Worm (Caenorhabditis elegans): ENCODE measurements around the gene dpf-5.
A peak's percentile ranks its signal among the peaks of the same experiment; 100 is the strongest.

Gene dpf-5

DNA sequence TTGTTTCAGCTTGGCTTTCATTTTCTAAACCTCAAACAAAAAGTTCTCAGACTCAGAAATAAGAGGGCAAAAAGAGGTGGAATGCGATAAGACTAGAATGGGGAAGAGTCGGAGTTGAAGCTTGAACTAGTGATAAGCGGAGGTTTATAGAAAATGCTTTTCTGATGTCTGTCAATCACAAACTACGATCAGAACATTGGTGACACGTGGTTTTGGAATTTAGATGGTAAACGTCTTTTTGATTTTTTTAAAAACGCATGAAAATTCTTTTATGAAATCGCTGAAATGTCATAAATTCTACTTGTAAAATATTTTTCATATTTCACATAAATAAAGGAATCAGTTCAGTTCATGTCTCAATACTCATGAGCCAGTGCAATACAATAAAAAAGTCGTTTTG is 14.7 kb upstream of the dpf-5 start, which contains the start of gene H06H21.8:
H06H21.8 (minus strand) TSS at position 78 of the 400 bp plus-strand sequence.
- TF ChIP-seq elt-2 (tag; optimal IDR thresholded peaks at IDR 0.05) = peak; percentile 80
- TF ChIP-seq pqm-1 (tag; optimal IDR thresholded peaks at IDR 0.05) = peak; percentile 69
- TF ChIP-seq R02D3.7 (tag; optimal IDR thresholded peaks at IDR 0.05) = no peak

DNA sequence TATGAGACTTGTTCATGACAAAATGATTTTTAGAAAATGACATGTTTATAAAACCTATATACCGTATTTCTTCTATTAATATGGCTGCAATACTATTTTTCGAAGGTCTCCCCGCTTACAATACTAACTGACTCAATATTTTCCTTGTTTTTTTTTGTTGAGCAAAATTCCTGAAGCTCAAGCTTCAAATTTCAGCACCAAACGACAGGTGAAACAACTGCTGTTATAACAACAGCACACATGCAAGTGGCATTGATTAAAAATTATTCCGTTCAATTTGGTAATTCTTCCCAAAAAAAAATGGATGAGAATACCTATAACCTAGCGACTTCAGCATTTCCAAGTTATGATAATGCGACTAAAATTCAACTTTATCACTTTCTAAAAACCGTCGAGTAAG is 7.8 kb upstream of the dpf-5 start, which contains the start of gene srw-94:
srw-94 (plus strand) TSS at position 301 of the 400 bp plus-strand sequence.
- no peak for TF ChIP-seq pqm-1 (tag; optimal IDR thresholded peaks at IDR 0.05)
- no peak for TF ChIP-seq hmg-11 (tag; optimal IDR thresholded peaks at IDR 0.05)
- TF ChIP-seq nhr-76 (tag; optimal IDR thresholded peaks at IDR 0.05) = no peak
- no peak for TF ChIP-seq sea-2 (GFP tag; optimal IDR thresholded peaks at IDR 0.05)
- no peak for TF ChIP-seq nhr-237 (tag; optimal IDR thresholded peaks at IDR 0.05)
- TF ChIP-seq egl-27 (tag; optimal IDR thresholded peaks at IDR 0.05) = no peak
- no peak for TF ChIP-seq ceh-82 (tag; optimal IDR thresholded peaks at IDR 0.05)
- TF ChIP-seq nhr-11 (tag; optimal IDR thresholded peaks at IDR 0.05) = no peak
- no peak for TF ChIP-seq mml-1 (tag; optimal IDR thresholded peaks at IDR 0.05)
- TF ChIP-seq unc-39 (tag; optimal IDR thresholded peaks at IDR 0.05) = no peak
- no peak for TF ChIP-seq lin-39 (tag; optimal IDR thresholded peaks at IDR 0.05)
- no peak for TF ChIP-seq egl-5 (tag; optimal IDR thresholded peaks at IDR 0.05)
- TF ChIP-seq fos-1 (tag; optimal IDR thresholded peaks at IDR 0.05) = no peak
- TF ChIP-seq lin-15B (tag; optimal IDR thresholded peaks at IDR 0.05) = no peak
- no peak for TF ChIP-seq elt-3 (tag; optimal IDR thresholded peaks at IDR 0.05)
- TF ChIP-seq ceh-9 (tag; optimal IDR thresholded peaks at IDR 0.05) = no peak
- TF ChIP-seq ztf-4 (tag; optimal IDR thresholded peaks at IDR 0.05) = no peak

DNA sequence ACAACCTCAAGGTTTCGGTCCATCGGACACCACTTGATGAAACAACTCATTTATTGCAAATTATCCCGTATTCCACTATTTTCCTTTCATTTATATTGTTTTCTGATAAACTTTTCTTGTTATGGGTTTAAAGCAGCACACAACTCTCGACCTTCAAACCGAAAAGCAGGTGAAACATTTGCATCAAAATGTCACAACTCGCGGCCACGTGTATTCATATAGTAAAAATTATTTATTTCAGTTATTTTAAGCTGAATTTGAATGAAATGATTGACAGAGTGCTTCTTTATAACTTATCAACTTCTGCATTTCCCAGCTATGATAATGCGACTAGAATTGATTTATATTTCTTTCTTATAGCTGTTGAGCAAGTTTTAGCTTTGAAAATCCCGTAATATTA is 5.5 kb upstream of the dpf-5 start, which contains the start of gene srw-95:
srw-95 (plus strand) TSS at position 213 of the 400 bp plus-strand sequence.
- TF ChIP-seq fkh-10 (GFP tag; optimal IDR thresholded peaks at IDR 0.05) (no peak), pqm-1 (tag; optimal IDR thresholded peaks at IDR 0.05) (no peak), sea-2 (GFP tag; optimal IDR thresholded peaks at IDR 0.05) (no peak), lsy-12 (tag; optimal IDR thresholded peaks at IDR 0.05) (no peak), nhr-28 (tag; optimal IDR thresholded peaks at IDR 0.05) (no peak), nhr-25 (tag; optimal IDR thresholded peaks at IDR 0.05) (no peak), zag-1 (tag; optimal IDR thresholded peaks at IDR 0.05) (no peak), mdl-1 (tag; optimal IDR thresholded peaks at IDR 0.05) (no peak), ceh-82 (tag; optimal IDR thresholded peaks at IDR 0.05) (no peak), aly-2 (tag; optimal IDR thresholded peaks at IDR 0.05) (no peak), nhr-11 (tag; optimal IDR thresholded peaks at IDR 0.05) (no peak), lin-39 (tag; optimal IDR thresholded peaks at IDR 0.05) (no peak), ztf-11 (tag; optimal IDR thresholded peaks at IDR 0.05) (no peak), mml-1 (tag; optimal IDR thresholded peaks at IDR 0.05) (no peak), fkh-2 (tag; optimal IDR thresholded peaks at IDR 0.05) (no peak), unc-39 (tag; optimal IDR thresholded peaks at IDR 0.05) (no peak)

DNA sequence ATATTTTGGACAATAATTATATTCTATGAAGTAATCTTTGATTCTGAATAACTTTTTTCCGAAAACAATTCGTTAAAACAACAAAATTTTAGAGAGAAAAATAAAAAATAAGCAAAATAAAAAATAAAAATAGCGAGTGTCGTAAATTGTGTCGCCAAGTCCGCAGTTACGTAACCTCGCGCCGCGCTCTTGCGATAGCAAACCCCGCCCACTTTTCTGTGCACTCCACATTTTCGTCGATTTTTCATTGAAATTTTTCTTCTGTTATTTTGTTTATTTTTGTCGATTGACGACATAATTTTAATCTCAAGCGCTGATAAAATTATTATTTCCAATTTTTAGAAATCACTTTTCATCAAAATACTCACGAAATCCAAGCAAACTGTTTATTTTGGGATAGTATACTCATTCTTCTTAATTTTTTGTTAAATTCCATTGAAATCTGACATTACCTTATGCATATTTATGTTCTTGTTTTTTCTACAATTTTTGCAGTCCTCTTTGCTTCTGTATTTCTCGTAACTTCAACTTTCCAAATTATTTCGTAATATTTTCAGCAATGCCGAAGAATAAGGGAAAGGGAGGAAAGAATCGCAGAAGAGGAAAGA is 4.1 kb upstream of the dpf-5 start, which contains the start of gene eif-1.A:
eif-1.A (plus strand) TSS at position 558 of the 608 bp plus-strand sequence.
- peak; percentile 11 for TF ChIP-seq elt-2 (tag; optimal IDR thresholded peaks at IDR 0.05)
- TF ChIP-seq nfya-1 (tag; optimal IDR thresholded peaks at IDR 0.05; ENCODE audit: insufficient read depth) = peak; percentile 77
- peak; percentile 27 for TF ChIP-seq nhr-43 (tag; optimal IDR thresholded peaks at IDR 0.05; ENCODE audit: poor library complexity, severe bottlenecking)
- peak; percentile 72 for TF ChIP-seq lin-39 (tag; optimal IDR thresholded peaks at IDR 0.05)
- no peak for TF ChIP-seq skn-1 (tag; optimal IDR thresholded peaks at IDR 0.05)
- TF ChIP-seq R02D3.7 (tag; optimal IDR thresholded peaks at IDR 0.05) = peak; percentile 39
- peak; percentile 63 for TF ChIP-seq nhr-23 (tag; optimal IDR thresholded peaks at IDR 0.05)
- peak; percentile 79 for TF ChIP-seq snpc-4 (tag; optimal IDR thresholded peaks at IDR 0.05)
- no peak for TF ChIP-seq ztf-4 (tag; optimal IDR thresholded peaks at IDR 0.05)
- TF ChIP-seq lin-15B (tag; optimal IDR thresholded peaks at IDR 0.05) = peak; percentile 74
- TF ChIP-seq nhr-67 (tag; optimal IDR thresholded peaks at IDR 0.05) = no peak
- peak; percentile 8 for TF ChIP-seq pqm-1 (tag; optimal IDR thresholded peaks at IDR 0.05)
- TF ChIP-seq hmg-11 (tag; optimal IDR thresholded peaks at IDR 0.05) = peak; percentile 77
- TF ChIP-seq mml-1 (tag; optimal IDR thresholded peaks at IDR 0.05) = no peak
